Fruit fly (Drosophila melanogaster) Kc167 (cell line): ENCODE data around the gene CG11696.

ENCODE experiments used
- Sin3A ChIP-seq: fragments of >200 bp; optimal IDR thresholded peaks from 2 replicates; lab custom pipeline; 2018; ENCODE audit warnings: missing external identifiers
- h ChIP-seq: fragments of >200 bp; optimal IDR thresholded peaks from 3 replicates; lab custom pipeline; 2018; ENCODE audit warnings: missing external identifiers

dm6 chrX:11550078-11550477, 23.5 kb upstream of the CG11696 start:
- no peak for TF ChIP-seq Sin3A (lab: Kevin White, UChicago)
- TF ChIP-seq h (lab: Kevin White, UChicago) = no peak
